Worm (Caenorhabditis elegans) whole organism, L4 larva: ENCODE data around the gene F01F1.11.

Source experiments
- F10B5.3 ChIP-seq: sonication (generic microtip); optimal IDR thresholded peaks from 2 replicates; lab custom pipeline; 2016; ENCODE audit warnings: mild to moderate bottlenecking, missing genetic modification characterization, missing compliant biosample characterization
- F26F4.8 ChIP-seq: fragments of 200-800 bp; sonication (Bioruptor generic); conservative IDR thresholded peaks from 2 replicates; pipeline ENCODE4 v1.3.6; 2022; ENCODE audit warnings: missing genetic modification characterization, missing compliant biosample characterization
- F44E2.7 ChIP-seq: fragments of 200-800 bp; sonication (Bioruptor generic); IDR thresholded peaks from 2 replicates; pipeline ENCODE4 v2.1.2; 2022; ENCODE audit warnings: missing genetic modification characterization, missing compliant biosample characterization
- Y105C5A.15 ChIP-seq: fragments of 200-800 bp; sonication (Bioruptor generic); IDR thresholded peaks from 2 replicates; pipeline ENCODE4 v1.3.6; 2022; ENCODE audit warnings: missing genetic modification characterization, missing compliant biosample characterization
- Y5F2A.4 ChIP-seq: fragments of 200-800 bp; sonication (Bioruptor generic); optimal IDR thresholded peaks from 2 replicates; lab custom pipeline; 2018; ENCODE audit warnings: mild to moderate bottlenecking, missing genetic modification characterization, missing compliant biosample characterization
- aha-1 ChIP-seq: fragments of 150-350 bp; peaks from one replicate; lab custom pipeline; 2014; ENCODE audit warnings: missing biosample characterization, missing genetic modification characterization
- aly-2 ChIP-seq: sonication (generic microtip); optimal IDR thresholded peaks from 2 replicates; lab custom pipeline; 2018; ENCODE audit warnings: missing biosample characterization, missing genetic modification characterization
- ceh-28 ChIP-seq: fragments of 150-350 bp; optimal IDR thresholded peaks from 2 replicates; lab custom pipeline; 2014; ENCODE audit warnings: missing biosample characterization, missing genetic modification reagents, missing genetic modification characterization
- ceh-32 ChIP-seq: sonication (generic microtip); optimal IDR thresholded peaks from 2 replicates; lab custom pipeline; 2016; ENCODE audit warnings: mild to moderate bottlenecking, missing genetic modification characterization, missing compliant biosample characterization; ENCODE audit not compliant: poor library complexity
- ces-1 ChIP-seq: fragments of 150-350 bp; sonication (generic microtip); optimal IDR thresholded peaks from 4 replicates; lab custom pipeline; 2014; ENCODE audit warnings: missing biosample characterization, missing genetic modification reagents, missing genetic modification characterization
- ctbp-1 ChIP-seq: fragments of 200-800 bp; sonication (Bioruptor generic); IDR thresholded peaks from 2 replicates; pipeline ENCODE4 v1.3.6; 2022; ENCODE audit warnings: missing genetic modification reagents, missing genetic modification characterization, missing compliant biosample characterization
- daf-12 ChIP-seq: fragments of 150-350 bp; optimal IDR thresholded peaks from 2 replicates; lab custom pipeline; 2014; ENCODE audit warnings: missing biosample characterization, missing genetic modification reagents, missing genetic modification characterization
- daf-8 ChIP-seq: fragments of 200-800 bp; sonication (Bioruptor generic); IDR thresholded peaks from 2 replicates; pipeline ENCODE4 v1.3.6; 2022; ENCODE audit warnings: missing genetic modification characterization, missing compliant biosample characterization
- dmd-9 ChIP-seq: fragments of 200-800 bp; sonication (Bioruptor generic); IDR thresholded peaks from 2 replicates; pipeline ENCODE4 v1.3.6; 2022; ENCODE audit warnings: missing genetic modification reagents, missing genetic modification characterization, missing compliant biosample characterization
- dpl-1 ChIP-seq: fragments of 150-350 bp; optimal IDR thresholded peaks from 2 replicates; lab custom pipeline; 2014; ENCODE audit warnings: missing biosample characterization, missing genetic modification reagents, missing genetic modification characterization
- duxl-1 ChIP-seq: sonication (generic microtip); optimal IDR thresholded peaks from 2 replicates; lab custom pipeline; 2016; ENCODE audit warnings: mild to moderate bottlenecking, missing genetic modification characterization, moderate library complexity, missing compliant biosample characterization; ENCODE audit not compliant: poor library complexity
- egl-27 ChIP-seq: sonication (generic microtip); optimal IDR thresholded peaks from 3 replicates; lab custom pipeline; 2017; ENCODE audit warnings: missing biosample characterization, missing genetic modification reagents, missing genetic modification characterization
- egl-43 ChIP-seq: fragments of 200-800 bp; sonication (Bioruptor generic); IDR thresholded peaks from 2 replicates; pipeline ENCODE4 v1.3.6; 2022; ENCODE audit warnings: missing genetic modification reagents, missing genetic modification characterization, missing compliant biosample characterization
- fkh-10 ChIP-seq: fragments of 150-350 bp; optimal IDR thresholded peaks from 2 replicates; lab custom pipeline; 2014; ENCODE audit warnings: missing biosample characterization, missing genetic modification reagents, missing genetic modification characterization
- fos-1 ChIP-seq: fragments of 150-350 bp; optimal IDR thresholded peaks from 2 replicates; lab custom pipeline; 2014; ENCODE audit warnings: missing biosample characterization, missing genetic modification characterization
- hif-1 ChIP-seq, 2 experiments: sonication (generic microtip); optimal IDR thresholded peaks; 2 replicates each; lab custom pipeline; 2016 to 2017; ENCODE audit warnings: missing compliant biosample characterization in 2 of 2, missing genetic modification characterization in 2 of 2, missing genetic modification reagents in 2 of 2, missing genotype in 2 of 2, mild to moderate bottlenecking in 1 of 2
- hlh-30 ChIP-seq: sonication (generic microtip); optimal IDR thresholded peaks from 2 replicates; lab custom pipeline; 2017; ENCODE audit warnings: antibody characterized with exemption, mild to moderate bottlenecking, missing genetic modification characterization, missing compliant biosample characterization; ENCODE audit not compliant: insufficient read depth
- hmg-1.1 ChIP-seq: fragments of 200-800 bp; sonication (Bioruptor generic); IDR thresholded peaks from 2 replicates; pipeline ENCODE4 v1.3.6; 2022; ENCODE audit warnings: missing genetic modification reagents, missing genetic modification characterization, missing compliant biosample characterization
- lin-1 ChIP-seq: fragments of 200-800 bp; sonication (Bioruptor generic); IDR thresholded peaks from 2 replicates; pipeline ENCODE4 v1.3.6; 2022; ENCODE audit warnings: missing genetic modification reagents, missing genetic modification characterization, missing compliant biosample characterization
- lsy-2 ChIP-seq, 2 experiments: fragments of 150-350 bp in 1 of 2; sonication (generic microtip) in 1 of 2; optimal IDR thresholded peaks; 2 replicates each; lab custom pipeline; 2014 to 2017; ENCODE audit warnings: missing biosample characterization in 2 of 2, missing genetic modification characterization in 2 of 2
- mdl-1 ChIP-seq, 2 experiments: fragments of 150-350 bp in 1 of 2; sonication (generic microtip) in 1 of 2; optimal IDR thresholded peaks; 2 replicates each; lab custom pipeline; 2014 to 2017; ENCODE audit warnings: missing biosample characterization in 2 of 2, missing genetic modification characterization in 2 of 2
- nhr-10 ChIP-seq: fragments of 150-350 bp; optimal IDR thresholded peaks from 2 replicates; lab custom pipeline; 2014; ENCODE audit warnings: missing biosample characterization, missing genetic modification characterization
- nhr-102 ChIP-seq: sonication (generic microtip); optimal IDR thresholded peaks from 2 replicates; lab custom pipeline; 2016; ENCODE audit warnings: mild to moderate bottlenecking, missing genetic modification characterization, moderate library complexity, missing compliant biosample characterization
- nhr-237 ChIP-seq: sonication (generic microtip); optimal IDR thresholded peaks from 2 replicates; lab custom pipeline; 2017; ENCODE audit warnings: missing biosample characterization, missing genetic modification characterization
- nhr-41 ChIP-seq: fragments of 200-800 bp; sonication (Bioruptor generic); IDR thresholded peaks from 2 replicates; pipeline ENCODE4 v1.3.6; 2022; ENCODE audit warnings: missing genetic modification reagents, missing genetic modification characterization, missing compliant biosample characterization
- nhr-42 ChIP-seq: fragments of 200-800 bp; sonication (Bioruptor generic); IDR thresholded peaks from 2 replicates; pipeline ENCODE4 v1.3.6; 2022; ENCODE audit warnings: missing genetic modification characterization, missing compliant biosample characterization
- nhr-77 ChIP-seq: fragments of 150-350 bp; optimal IDR thresholded peaks from 2 replicates; lab custom pipeline; 2014; ENCODE audit warnings: missing biosample characterization, missing genetic modification characterization
- php-3 ChIP-seq: fragments of 200-800 bp; sonication (Bioruptor generic); IDR thresholded peaks from 2 replicates; pipeline ENCODE4 v1.3.6; 2022; ENCODE audit warnings: missing genetic modification reagents, missing genetic modification characterization, missing compliant biosample characterization
- pqm-1 ChIP-seq: sonication (generic microtip); optimal IDR thresholded peaks from 2 replicates; lab custom pipeline; 2017; ENCODE audit warnings: missing biosample characterization, missing genetic modification characterization
- rbr-2 ChIP-seq: sonication (generic microtip); optimal IDR thresholded peaks from 2 replicates; lab custom pipeline; 2016; ENCODE audit warnings: missing genotype, missing genetic modification characterization, missing compliant biosample characterization
- sdz-12 ChIP-seq: fragments of 200-800 bp; sonication (Bioruptor generic); optimal IDR thresholded peaks from 2 replicates; lab custom pipeline; 2018; ENCODE audit warnings: mild to moderate bottlenecking, missing genetic modification characterization, missing compliant biosample characterization
- set-16 ChIP-seq: fragments of 200-800 bp; sonication (Bioruptor generic); IDR thresholded peaks from 2 replicates; pipeline ENCODE4 v1.3.6; 2022; ENCODE audit warnings: missing genetic modification reagents, missing genetic modification characterization, missing compliant biosample characterization
- snpc-4 ChIP-seq: fragments of 150-350 bp; optimal IDR thresholded peaks from 2 replicates; lab custom pipeline; 2014; ENCODE audit warnings: missing biosample characterization, missing genetic modification characterization
- spr-1 ChIP-seq: sonication (generic microtip); optimal IDR thresholded peaks from 2 replicates; lab custom pipeline; 2016; ENCODE audit warnings: mild to moderate bottlenecking, missing genetic modification characterization, missing compliant biosample characterization
- spr-3 ChIP-seq: fragments of 200-800 bp; sonication (Bioruptor generic); optimal IDR thresholded peaks from 2 replicates; lab custom pipeline; 2018; ENCODE audit warnings: mild to moderate bottlenecking, missing genetic modification characterization, missing compliant biosample characterization
- unc-39 ChIP-seq: sonication (generic microtip); optimal IDR thresholded peaks from 2 replicates; lab custom pipeline; 2017; ENCODE audit warnings: missing biosample characterization, missing genetic modification characterization
- vab-7 ChIP-seq: fragments of 200-800 bp; sonication (Bioruptor generic); IDR thresholded peaks from 2 replicates; pipeline ENCODE4 v1.3.6; 2022; ENCODE audit warnings: missing genetic modification reagents, missing genetic modification characterization, missing compliant biosample characterization
- ztf-7 ChIP-seq: fragments of 150-350 bp; optimal IDR thresholded peaks from 2 replicates; lab custom pipeline; 2014; ENCODE audit warnings: missing biosample characterization, missing genetic modification characterization

Gene F01F1.11

ce11 chrIII:5853240-5853639, 18.4 kb downstream of the F01F1.11 start, which contains the start of gene ddx-23 (continued):
- TF ChIP-seq duxl-1 (tag; lab: Kevin White, UChicago), result no peak
- no peak for TF ChIP-seq F44E2.7 (GFP tag; lab: Robert Waterston, UW)
- peak; percentile 23 for TF ChIP-seq hlh-30 (tag; lab: Kevin White, UChicago)
- no peak for TF ChIP-seq egl-43 (GFP tag; lab: Robert Waterston, UW)
- no peak for TF ChIP-seq aha-1 (tag; lab: Kevin White, UChicago)
- no peak for TF ChIP-seq rbr-2 (tag; lab: Kevin White, UChicago)
- no peak for TF ChIP-seq lin-1 (GFP tag; lab: Robert Waterston, UW)
- no peak for TF ChIP-seq ceh-32
- TF ChIP-seq sdz-12, result no peak
- peak; percentile 22 for TF ChIP-seq Y5F2A.4 (GFP tag; lab: Kevin White, UChicago)
- no peak for TF ChIP-seq pqm-1
- no peak for TF ChIP-seq nhr-237 (tag; lab: Kevin White, UChicago)
- no peak for TF ChIP-seq nhr-10 (tag; lab: Kevin White, UChicago)
- peak; percentile 67 for TF ChIP-seq dpl-1 (GFP tag; lab: Kevin White, UChicago)
- no peak for TF ChIP-seq mdl-1 (tag; optimal IDR thresholded peaks at IDR 0.05; lab: Kevin White, UChicago)
- TF ChIP-seq php-3 (GFP tag; lab: Robert Waterston, UW), result no peak
- no peak for TF ChIP-seq unc-39 (tag; lab: Kevin White, UChicago)
- TF ChIP-seq dmd-9, result no peak
- TF ChIP-seq fkh-10, result no peak
- TF ChIP-seq vab-7, result no peak
- no peak for TF ChIP-seq ctbp-1 (GFP tag; lab: Robert Waterston, UW)
- no peak for TF ChIP-seq ces-1 (GFP tag; lab: Kevin White, UChicago)
- TF ChIP-seq aly-2 (tag; lab: Kevin White, UChicago), result no peak
- TF ChIP-seq Y105C5A.15 (GFP tag; lab: Robert Waterston, UW), result 0 out of 2 replicates have a peak, but pooled peaks have one; percentile 56
- TF ChIP-seq daf-8, result no peak
- no peak for TF ChIP-seq spr-1
- no peak for TF ChIP-seq hif-1 (tag; optimal IDR thresholded peaks at IDR 0.05; lab: Kevin White, UChicago)
- TF ChIP-seq hmg-1.1, result no peak
- TF ChIP-seq ztf-7 (tag; lab: Kevin White, UChicago), result no peak
- TF ChIP-seq nhr-102 (tag; lab: Kevin White, UChicago), result peak; percentile 36
- no peak for TF ChIP-seq F10B5.3 (tag; lab: Kevin White, UChicago)
- no peak for TF ChIP-seq ceh-28 (tag; lab: Kevin White, UChicago)
- no peak for TF ChIP-seq nhr-41 (GFP tag; lab: Robert Waterston, UW)
- no peak for TF ChIP-seq nhr-77 (tag; lab: Kevin White, UChicago)
- TF ChIP-seq daf-12 (tag; lab: Kevin White, UChicago), result no peak
- TF ChIP-seq spr-3 (GFP tag; lab: Kevin White, UChicago), result no peak
- TF ChIP-seq, all 104 proteins: peak for 19

ce11 chrIII:5846412-5846811, 25.3 kb downstream of the F01F1.11 start:
- TF ChIP-seq lsy-2 (tag; optimal IDR thresholded peaks at IDR 0.05; lab: Kevin White, UChicago), result peak in 1 of 2 experiments; percentile 21
- no peak for TF ChIP-seq rbr-2 (tag; lab: Kevin White, UChicago)
- TF ChIP-seq egl-27 (tag; lab: Kevin White, UChicago), result no peak
- peak; percentile 7 for TF ChIP-seq aha-1 (tag; lab: Kevin White, UChicago)
- TF ChIP-seq hlh-30 (tag; lab: Kevin White, UChicago), result peak; percentile 4
- TF ChIP-seq fkh-10, result peak; percentile 63
- no peak for TF ChIP-seq nhr-42 (GFP tag; lab: Robert Waterston, UW)
- no peak for TF ChIP-seq fos-1 (tag; lab: Kevin White, UChicago)
- peak; percentile 10; the same call in 1 of the 2 replicates for TF ChIP-seq set-16 (GFP tag; lab: Robert Waterston, UW)
- no peak for TF ChIP-seq F26F4.8 (GFP tag; lab: Robert Waterston, UW)
- no peak for TF ChIP-seq snpc-4
- TF ChIP-seq mdl-1 (tag; optimal IDR thresholded peaks at IDR 0.05; lab: Kevin White, UChicago), result peak in 1 of 2 experiments; percentile 20
